Worm (Caenorhabditis elegans) whole organism, dauer: ENCODE data around the gene C01F1.6.

Source experiments
- unc-62 ChIP-seq: sonication (generic microtip); optimal IDR thresholded peaks from 2 replicates; lab custom pipeline; 2017; ENCODE audit warnings: missing biosample characterization, missing genetic modification reagents, missing genetic modification characterization

The C01F1.6 gene

DNA sequence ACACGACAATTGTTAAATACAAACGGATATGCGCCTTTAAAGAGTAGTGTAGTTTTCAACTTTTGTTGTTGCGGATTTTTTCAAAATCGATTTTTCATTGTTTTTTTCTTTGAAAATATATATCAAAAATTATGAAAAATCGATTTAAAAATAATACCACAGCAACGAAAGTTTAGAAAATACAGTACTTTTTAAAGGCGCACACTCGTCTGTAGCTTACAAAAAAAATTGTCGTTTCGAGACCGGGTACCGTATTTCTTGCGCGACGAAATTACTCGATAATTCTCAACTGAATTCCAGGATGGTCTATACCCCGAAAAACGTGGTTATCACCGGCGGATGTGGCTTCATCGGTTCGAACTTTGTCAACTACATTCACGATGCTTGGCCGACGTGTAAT is 6.8 kb upstream of the C01F1.6 start, which contains the start of gene rml-4:
rml-4 (plus strand) TSS at position 301 of the 400 bp plus-strand sequence.
- TF ChIP-seq unc-62 (GFP tag; lab: Kevin White, UChicago), result no peak

DNA sequence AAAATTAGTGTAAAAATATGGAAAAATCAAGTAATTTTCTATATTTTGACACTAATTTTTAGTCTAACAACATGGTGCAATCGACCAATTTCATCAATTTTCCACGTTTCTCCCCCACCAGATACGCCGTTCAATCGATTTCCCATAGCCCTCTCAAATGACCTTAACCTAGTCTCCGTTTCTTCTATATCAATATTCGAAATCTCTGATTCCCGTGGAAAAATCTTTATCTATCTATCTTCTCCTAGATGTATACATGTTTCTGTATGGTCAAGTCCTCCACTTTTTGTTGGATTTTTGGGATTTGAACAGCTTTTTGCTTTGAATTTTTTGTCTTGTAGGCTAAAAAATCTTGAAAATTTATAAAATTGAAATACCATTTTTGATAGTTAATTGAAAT is 6.2 kb upstream of the C01F1.6 start:
- no peak for TF ChIP-seq unc-62 (GFP tag; lab: Kevin White, UChicago)

DNA sequence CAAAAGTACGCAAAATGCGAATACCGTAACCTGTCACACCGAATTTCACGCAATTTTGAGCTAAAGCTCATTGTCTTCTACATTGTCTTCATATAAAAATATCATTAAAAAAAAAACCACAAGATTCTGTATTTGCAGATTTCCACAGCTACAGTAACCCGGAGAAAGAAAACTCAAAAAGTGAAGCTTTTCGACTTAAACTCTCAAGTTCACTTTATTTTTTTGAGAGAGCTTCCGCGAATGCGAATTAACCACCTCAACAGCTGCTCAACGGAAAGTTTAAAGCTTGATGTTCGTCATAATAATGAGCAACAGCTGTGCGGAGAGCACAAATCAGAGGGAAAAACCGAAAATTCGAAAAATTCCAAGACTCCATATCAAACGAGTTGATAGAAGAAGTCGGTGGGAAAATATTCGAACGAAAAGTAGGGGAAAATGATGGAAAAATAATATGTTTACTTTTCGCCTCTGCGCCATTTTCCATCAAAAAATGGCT is 5.1 kb upstream of the C01F1.6 start:
- no peak for TF ChIP-seq unc-62 (GFP tag; lab: Kevin White, UChicago)

DNA sequence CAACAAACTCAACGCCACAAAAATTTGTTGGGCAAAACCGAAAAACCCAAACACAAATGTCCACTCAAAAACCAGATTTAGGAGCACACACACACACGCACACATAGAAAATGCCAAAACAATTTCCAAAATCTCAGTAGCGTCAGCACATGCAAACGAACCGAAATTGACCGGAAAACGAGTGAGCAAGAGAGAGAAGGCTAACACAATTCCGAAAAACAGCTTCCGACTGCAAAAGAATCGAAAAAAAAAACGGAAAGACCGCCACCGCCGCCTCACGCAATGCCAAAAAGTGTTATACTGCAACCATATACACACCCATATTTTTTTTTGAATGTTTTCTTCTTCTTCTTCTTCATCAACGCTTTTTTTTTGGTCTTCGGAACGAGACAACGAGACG is 3.8 kb upstream of the C01F1.6 start:
- TF ChIP-seq unc-62 (GFP tag; lab: Kevin White, UChicago), result no peak

DNA sequence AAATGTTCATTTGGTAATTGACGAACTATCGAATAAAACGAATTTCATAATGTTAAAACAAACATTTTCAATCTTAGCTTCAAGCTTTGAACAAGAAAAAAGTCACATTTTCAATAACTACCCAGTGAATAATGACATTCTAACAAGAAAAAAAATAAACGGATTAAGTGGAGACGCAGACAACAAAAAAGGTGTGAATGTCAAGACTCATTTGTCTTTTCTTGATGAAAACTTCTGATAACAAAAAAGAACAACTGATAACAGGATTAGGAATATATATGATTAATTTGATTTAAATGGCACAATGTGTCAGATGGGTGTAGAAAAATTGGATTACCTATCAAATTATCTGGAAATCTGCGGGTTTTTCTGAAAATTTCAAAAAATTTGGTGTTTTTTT is 561 bp upstream of the C01F1.6 start:
- TF ChIP-seq unc-62 (GFP tag; lab: Kevin White, UChicago), result no peak

DNA sequence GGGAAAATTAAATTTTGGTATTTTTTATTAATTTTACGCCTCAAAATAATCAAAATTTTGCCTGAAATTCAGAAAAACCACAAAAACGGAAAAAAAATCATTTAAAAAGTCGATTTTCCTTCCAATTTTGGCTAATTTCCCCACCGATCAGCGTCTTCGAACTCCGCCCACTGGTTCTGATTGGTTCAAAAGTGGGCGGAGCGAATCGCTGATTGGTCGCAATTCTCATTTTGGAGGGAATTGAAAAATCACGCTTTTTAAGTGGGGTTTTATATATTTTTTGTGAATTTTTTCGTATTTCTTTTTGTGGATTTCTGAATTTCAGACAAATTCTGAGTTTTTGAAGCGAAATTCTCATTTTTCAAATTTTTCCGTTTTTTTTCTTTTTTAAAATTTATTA is 1.1 kb downstream of the C01F1.6 start:
- TF ChIP-seq unc-62 (GFP tag; lab: Kevin White, UChicago), result no peak

DNA sequence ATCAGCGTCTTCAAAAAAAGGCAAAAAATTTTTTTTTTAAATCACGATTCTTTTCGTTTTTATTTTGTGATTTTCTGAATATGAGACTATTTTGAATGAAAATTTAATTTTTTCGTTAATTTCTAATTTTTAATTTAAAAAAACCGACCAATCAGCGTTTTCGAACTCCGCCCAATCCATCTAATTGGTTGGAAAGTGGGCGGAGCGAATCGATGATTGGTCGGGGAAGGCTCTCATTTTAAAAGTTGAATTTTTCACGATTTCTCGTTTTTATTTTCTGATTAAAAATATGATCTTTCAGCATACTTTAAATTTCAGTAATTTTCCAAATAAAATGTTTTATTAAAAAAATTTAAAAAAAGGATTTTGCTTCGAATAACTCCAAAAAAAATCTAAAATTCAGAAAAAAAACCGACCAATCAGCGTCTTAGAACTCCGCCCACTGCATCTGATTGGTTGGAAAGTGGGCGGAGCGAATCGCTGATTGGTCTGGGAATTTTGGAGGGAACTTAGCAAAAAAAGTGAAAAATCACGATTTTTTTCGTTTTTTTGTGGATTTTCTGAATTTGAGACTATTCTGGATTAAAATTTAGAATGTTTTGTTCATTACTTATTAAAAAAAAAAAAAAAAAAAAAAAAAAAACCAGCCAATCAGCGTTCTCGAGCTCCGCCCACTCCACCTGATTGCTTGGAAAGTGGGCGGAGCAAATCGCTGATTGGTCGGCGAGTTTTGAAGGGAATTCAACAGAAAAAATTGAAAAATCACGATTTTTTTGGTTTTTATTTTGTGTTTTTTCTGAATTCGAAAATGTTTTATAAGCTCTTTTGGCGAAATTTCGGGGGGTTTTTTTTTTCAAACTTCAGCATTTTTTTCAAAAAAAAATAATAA is 3.5 kb downstream of the C01F1.6 start:
- TF ChIP-seq unc-62 (GFP tag; lab: Kevin White, UChicago), result no peak

DNA sequence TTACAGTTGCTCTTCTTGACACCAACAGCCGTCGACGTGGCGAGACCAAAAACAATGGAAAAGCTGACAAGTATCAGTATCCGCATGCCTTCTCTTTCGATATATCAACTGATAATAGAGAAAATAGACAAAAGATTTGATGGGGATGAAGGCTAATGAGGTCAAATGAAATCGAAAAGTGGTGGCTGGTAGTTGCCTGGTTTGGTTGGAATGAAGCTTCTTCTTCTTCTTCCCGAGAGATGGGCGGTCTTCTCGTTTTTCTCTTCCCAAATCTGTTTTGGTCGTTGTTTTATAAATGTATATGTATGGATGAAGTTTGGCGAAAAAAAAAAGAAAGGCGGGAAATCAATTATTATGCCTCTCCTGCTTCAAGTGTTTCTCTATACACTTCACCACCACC is 6.3 kb downstream of the C01F1.6 start, which contains the start of gene C01F1.5:
C01F1.5 (minus strand) TSS at position 103 of the 400 bp plus-strand sequence.
- no peak for TF ChIP-seq unc-62 (GFP tag; lab: Kevin White, UChicago)

DNA sequence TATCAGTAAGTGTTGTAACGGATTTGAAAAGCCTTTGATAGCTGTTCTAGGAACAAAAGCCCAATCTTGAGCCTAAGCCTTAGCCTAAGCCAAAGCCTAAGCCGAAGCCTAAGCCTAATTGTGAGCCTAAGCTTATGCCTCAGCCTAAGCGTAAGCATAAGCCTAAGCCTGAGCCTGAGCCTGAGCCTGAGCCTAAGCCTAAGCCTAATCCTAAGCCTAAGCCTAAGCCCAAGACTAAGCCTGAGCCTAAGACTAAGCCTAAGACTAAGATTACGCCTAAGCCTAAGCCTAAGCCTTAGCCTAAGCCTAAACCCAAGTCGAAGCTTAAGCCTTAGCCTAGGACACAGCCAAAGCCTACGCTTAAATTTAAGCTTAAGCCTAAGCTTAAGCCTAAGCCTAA is 10.4 kb downstream of the C01F1.6 start:
- TF ChIP-seq unc-62 (GFP tag; lab: Kevin White, UChicago), result no peak

DNA sequence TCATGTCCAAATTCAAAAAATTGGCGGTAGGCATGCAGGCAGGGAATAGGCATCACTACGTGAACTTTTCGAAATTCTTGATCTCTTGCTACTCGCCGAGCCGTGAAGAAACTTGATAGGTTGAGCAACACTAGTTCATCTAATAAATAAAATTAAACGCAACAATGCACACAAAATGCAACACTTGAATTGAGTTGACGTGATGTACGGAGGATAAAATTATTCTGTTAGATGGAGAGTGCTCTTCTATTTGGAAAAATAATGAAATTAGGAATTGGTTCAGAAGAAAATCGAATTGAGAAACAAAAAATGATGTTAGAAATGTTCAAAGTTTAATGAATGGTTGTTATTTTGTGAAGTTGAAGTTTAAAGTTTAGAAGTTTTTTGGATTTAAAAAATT is 11.1 kb downstream of the C01F1.6 start:
- no peak for TF ChIP-seq unc-62 (GFP tag; lab: Kevin White, UChicago)

DNA sequence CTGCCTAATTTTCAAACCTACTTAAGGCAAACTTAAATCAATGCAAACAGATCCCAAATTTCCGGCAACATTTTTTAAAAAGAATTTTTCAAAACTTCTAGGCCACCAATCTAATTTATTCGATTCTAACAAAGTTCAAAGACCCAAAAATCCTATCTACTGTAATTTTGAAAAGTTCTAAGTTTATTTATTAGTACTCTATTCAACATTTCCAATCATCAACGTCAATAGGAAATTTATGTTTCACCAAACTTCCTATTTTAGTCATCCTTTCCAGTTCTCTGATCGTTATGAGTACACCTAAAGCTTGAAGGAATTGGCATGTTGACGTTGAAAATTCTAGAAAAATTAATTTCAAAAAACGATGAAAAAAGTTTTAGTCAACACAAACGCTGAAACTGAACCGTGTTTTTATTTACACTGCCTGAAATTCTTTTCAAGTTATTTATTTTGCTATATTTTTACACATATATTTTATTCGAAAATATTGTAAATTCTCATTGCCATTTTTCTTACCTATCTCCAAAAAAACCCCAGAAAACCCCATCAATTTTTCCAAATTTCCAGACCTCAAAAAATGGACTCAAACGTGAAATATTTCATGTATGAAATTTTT is 12.3 kb downstream of the C01F1.6 start, which contains the start of gene npr-42:
npr-42 (plus strand) TSS at position 566 of the 616 bp plus-strand sequence.
- no peak for TF ChIP-seq unc-62 (GFP tag; lab: Kevin White, UChicago)

DNA sequence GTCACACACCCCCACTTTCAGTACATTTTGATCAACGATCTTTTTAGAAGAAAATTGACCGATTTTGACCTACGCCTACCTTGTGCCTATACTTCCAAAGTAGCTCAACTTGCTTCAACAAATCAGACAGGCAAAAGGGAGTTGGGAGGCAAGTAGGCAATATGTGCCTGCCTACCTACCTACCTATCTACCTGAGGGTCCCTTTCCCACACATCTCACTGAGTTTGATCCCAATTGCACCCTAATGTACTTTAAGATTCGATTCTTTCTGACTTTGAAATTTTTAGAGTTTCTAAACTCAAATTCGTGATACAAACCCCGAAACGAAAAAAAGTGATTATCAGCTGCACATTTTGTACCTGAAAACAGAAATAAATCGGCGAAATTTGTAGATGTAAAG is 20.3 kb downstream of the C01F1.6 start:
- TF ChIP-seq unc-62 (GFP tag; lab: Kevin White, UChicago), result no peak

DNA sequence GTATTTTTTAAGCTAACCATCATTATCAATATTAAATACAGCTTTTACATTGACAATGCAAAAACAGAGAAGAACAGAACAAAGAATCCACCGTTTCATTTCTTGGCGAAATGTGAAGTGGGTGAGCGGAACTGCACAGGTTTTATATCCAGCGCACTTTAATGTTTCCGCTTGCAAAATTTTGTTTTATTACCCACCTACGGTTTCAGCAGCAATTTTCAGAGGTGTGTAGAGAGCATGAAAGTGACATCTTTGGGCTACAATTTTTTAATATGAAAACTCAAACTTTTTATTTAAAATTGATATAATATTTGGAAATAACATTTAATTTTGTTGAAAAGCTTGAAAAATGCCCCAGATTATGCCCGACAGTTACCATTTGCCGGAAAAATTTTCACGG is 29.3 kb downstream of the C01F1.6 start, which contains the start of gene clec-135:
clec-135 (minus strand) TSS at position 101 of the 400 bp plus-strand sequence.
- TF ChIP-seq unc-62 (GFP tag; lab: Kevin White, UChicago), result no peak

DNA sequence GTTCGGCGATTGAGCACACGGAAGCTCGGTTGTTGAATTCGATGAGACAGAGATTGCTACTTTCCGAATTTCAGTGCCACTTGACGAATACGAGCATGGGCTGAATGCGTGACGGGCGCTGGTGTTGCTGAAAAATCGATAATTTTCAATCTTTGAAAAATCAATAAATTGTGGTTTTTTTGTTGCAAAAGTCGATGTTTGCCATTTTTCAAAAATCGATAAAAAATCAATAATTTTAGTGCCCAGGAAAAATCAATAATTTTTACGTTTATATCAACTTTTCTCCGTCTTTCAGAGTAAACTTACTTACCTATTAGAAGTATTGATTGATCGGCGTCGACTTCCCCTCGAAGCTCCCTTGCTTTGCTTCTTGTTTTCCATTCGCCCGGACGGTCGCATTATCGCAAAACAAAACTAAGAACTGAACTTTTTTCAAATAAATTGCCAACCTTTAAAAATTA is 31.4 kb downstream of the C01F1.6 start, which contains the start of gene C16A11.7:
C16A11.7 (minus strand) TSS at position 411 of the 461 bp plus-strand sequence.
- TF ChIP-seq unc-62 (GFP tag; lab: Kevin White, UChicago), result no peak

DNA sequence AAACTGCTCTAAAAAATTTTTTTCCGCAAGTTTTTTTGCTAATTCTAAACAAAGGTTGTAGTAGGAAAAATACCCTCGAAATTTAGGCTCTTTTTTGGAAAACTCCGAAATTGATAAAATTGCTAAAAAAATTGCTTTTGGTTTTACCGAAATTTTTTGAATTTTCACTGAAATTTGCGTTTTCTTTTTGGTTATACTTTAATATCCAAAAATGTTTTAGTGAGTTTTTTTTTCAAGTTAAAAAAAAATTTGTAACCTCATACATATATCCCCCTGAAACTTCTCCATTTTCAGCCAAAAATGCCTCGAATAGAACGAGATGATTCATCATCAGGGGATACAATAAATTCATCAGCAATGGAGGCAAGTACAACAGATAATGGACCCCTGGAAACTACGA is 41.1 kb downstream of the C01F1.6 start, which contains the start of gene gpa-11:
gpa-11 (plus strand) TSS at position 301 of the 400 bp plus-strand sequence.
- no peak for TF ChIP-seq unc-62 (GFP tag; lab: Kevin White, UChicago)

DNA sequence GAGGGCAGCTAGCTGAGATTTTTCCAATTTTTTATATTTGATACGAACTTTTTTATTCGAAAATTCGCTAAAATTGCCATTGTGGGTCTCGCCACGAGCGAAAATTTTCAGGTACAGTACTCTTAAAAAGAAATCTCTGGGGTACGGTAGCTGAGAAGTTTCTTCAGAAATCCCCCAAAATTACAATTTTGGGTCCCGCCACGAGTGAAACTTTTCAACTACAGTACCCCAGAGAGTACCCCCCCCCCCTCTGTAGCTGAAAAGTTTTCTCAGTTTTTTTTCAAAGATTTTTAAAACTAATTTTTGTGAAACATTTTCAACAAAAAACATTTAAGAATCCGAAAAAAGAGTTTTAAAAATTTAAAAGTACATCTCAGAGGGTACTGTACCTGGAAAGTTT is 43.1 kb downstream of the C01F1.6 start:
- TF ChIP-seq unc-62 (GFP tag; lab: Kevin White, UChicago), result no peak
